Worm (Caenorhabditis elegans) whole organism, L1 larva: ENCODE measurements around the gene K09G1.2.

Source experiments
- fos-1 ChIP-seq: fragments of 150-350 bp; optimal IDR thresholded peaks from 2 replicates; lab custom pipeline; 2014; ENCODE audit warnings: missing biosample characterization, missing genetic modification characterization
- lin-13 ChIP-seq: fragments of 150-350 bp; optimal IDR thresholded peaks from 2 replicates; lab custom pipeline; 2014; ENCODE audit warnings: missing biosample characterization, missing genetic modification reagents, missing genetic modification characterization
- lin-39 ChIP-seq: fragments of 150-350 bp; optimal IDR thresholded peaks from 2 replicates; lab custom pipeline; 2014; ENCODE audit warnings: missing biosample characterization, missing genetic modification reagents, missing genetic modification characterization
- nhr-76 ChIP-seq: sonication (generic microtip); optimal IDR thresholded peaks from 2 replicates; lab custom pipeline; 2017; ENCODE audit warnings: missing biosample characterization, missing genetic modification characterization
- nhr-77 ChIP-seq: fragments of 150-350 bp; optimal IDR thresholded peaks from 2 replicates; lab custom pipeline; 2014; ENCODE audit warnings: missing biosample characterization, missing genetic modification characterization
- sptf-1 ChIP-seq: fragments of 150-350 bp; optimal IDR thresholded peaks from 2 replicates; lab custom pipeline; 2014; ENCODE audit warnings: missing biosample characterization, missing genetic modification characterization
- ztf-11 ChIP-seq, 2 experiments: sonication (generic microtip); optimal IDR thresholded peaks; 2 replicates each; lab custom pipeline; 2016 to 2017; ENCODE audit warnings: missing genetic modification characterization in 2 of 2, missing biosample characterization in 1 of 2, missing compliant biosample characterization in 1 of 2
- ztf-4 ChIP-seq: fragments of 150-350 bp; optimal IDR thresholded peaks from 2 replicates; lab custom pipeline; 2014; ENCODE audit warnings: missing biosample characterization, missing genetic modification characterization

DNA sequence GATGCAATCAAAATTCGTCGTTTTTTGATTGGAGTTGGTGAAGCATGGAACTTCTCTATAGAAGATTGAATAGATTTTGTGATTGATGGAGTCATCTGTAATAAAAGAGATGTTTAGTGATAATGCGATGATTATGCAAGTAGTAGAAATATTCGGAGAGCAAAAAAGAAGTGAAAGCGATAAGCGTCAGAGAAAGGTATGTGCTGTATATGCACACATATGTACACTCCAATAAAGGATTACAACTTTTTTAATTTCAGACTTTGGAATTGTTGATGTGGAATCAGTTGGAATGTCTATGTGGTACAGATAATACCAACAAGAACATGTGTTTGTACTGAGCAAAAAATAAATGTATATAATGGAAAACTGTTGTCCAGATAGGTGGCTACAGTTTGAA lies 20.2 kb upstream of the K09G1.2 start, which contains the start of gene F25B3.5:
- TF ChIP-seq ztf-11 (tag; optimal IDR thresholded peaks at IDR 0.05; lab: Kevin White, UChicago) (no peak), nhr-77 (tag; lab: Kevin White, UChicago) (no peak), nhr-76 (tag; lab: Kevin White, UChicago) (no peak), sptf-1 (tag; lab: Kevin White, UChicago) (no peak), ztf-4 (tag; lab: Kevin White, UChicago) (no peak), lin-13 (GFP tag; lab: Kevin White, UChicago) (no peak), lin-39 (tag; lab: Kevin White, UChicago) (no peak), fos-1 (tag; lab: Kevin White, UChicago) (no peak)
